Worm (Caenorhabditis elegans): ENCODE data around the gene F40G12.2.
"Not testable (repeated sequence)": the region's sequence is repeated elsewhere in the genome, so short reads cannot be mapped to it uniquely, and the experiment has no call there.

DNA sequence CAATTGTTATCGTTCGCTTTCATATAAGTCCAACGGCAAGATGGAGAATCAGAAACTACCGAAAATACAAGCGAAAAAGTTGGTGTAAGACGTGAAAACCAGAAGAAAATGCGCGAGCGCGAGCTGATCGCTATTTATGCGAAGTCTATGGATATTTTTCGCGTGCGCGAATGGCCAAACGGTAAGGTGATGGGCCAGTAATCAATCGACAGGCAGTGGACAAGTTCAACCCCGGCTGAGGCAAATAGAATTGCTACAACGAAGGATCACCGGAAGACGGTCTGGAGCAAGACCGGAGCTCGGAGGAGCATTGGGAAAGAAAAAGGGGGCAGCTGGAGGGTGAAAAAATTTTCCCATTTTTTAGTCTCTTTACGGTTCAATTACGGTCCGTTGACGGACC is 23.3 kb downstream of the F40G12.2 start:
- TF ChIP-seq med-1 (GFP tag; optimal IDR thresholded peaks at IDR 0.05; ENCODE audit: insufficient read depth); ztf-29 (GFP tag; IDR thresholded peaks at IDR 0.05): not testable (repeated sequence)
- TF ChIP-seq ztf-23 (GFP tag; IDR thresholded peaks at IDR 0.05), result peak; percentile 42; the same call in 1 of the 2 replicates
- TF ChIP-seq T22C8.4 (GFP tag; IDR thresholded peaks at IDR 0.05), result peak; percentile 28; the same call in 1 of the 2 replicates

Measured in whole organism, midembryonic.